Fruit fly (Drosophila melanogaster) S2 (cell line): ENCODE data around the gene Pi3K68D.

Source experiments
- CG8478 ChIP-seq: fragments of >200 bp; optimal IDR thresholded peaks from 2 replicates; lab custom pipeline; 2018
- CTCF ChIP-seq, 2 experiments: fragments of >200 bp; optimal IDR thresholded peaks; 2 replicates each; lab custom pipeline; 2018

DNA sequence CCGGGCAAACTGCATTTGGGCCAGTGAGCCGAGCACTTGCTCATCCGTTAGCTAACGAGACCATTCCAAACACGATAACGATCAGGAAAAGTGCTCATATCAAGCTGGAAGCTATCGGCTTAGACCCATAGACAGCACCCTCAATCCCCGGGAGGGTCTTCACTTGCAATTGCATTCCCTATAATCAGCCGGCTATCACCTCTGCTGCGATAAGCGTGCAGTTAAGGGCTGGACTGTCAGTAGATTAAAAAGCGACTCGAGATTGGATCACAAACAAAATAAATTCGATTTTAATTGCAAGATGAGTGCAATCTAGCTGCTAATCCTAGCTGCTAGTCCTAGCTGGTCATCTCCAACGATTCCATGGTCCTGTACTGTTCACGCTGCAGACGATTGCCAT is 16.0 kb downstream of the Pi3K68D start:
- no peak for TF ChIP-seq CTCF (optimal IDR thresholded peaks at IDR 0.05; lab: Kevin White, UChicago)
- no peak for TF ChIP-seq CG8478
